Fruit fly (Drosophila melanogaster): Measurements from ENCODE around the gene CG6749.

Gene CG6749

dm6 chr3L:9739629-9740028 is 6.0 kb upstream of the CG6749 start:
- TF ChIP-seq noc (tag; optimal IDR thresholded peaks at IDR 0.05) = no peak

dm6 chr3L:9729795-9730421 is 3.7 kb downstream of the CG6749 start, which contains the start of gene ATPsynB:
Gene ATPsynB, plus strand, starts transcription at chr3L:9729999.
- TF ChIP-seq noc (tag; optimal IDR thresholded peaks at IDR 0.05) = no peak

dm6 chr3L:9726707-9727106 is 6.9 kb downstream of the CG6749 start, which contains the start of gene Naa60:
Gene Naa60, plus strand, starts transcription at chr3L:9726895.
- TF ChIP-seq noc (tag; optimal IDR thresholded peaks at IDR 0.05) = no peak

- TF ChIP-seq noc (tag; optimal IDR thresholded peaks at IDR 0.05) = peak; percentile 42
Observed at dm6 chr3L:9723108-9723507, 10.5 kb downstream of the CG6749 start, which contains the start of the genes nbs and defl. Gene nbs, minus strand, starts transcription at chr3L:9723194. Gene defl, plus strand, starts transcription at chr3L:9723423.

- TF ChIP-seq noc (tag; optimal IDR thresholded peaks at IDR 0.05) = no peak
Observed at dm6 chr3L:9720102-9720501, 13.5 kb downstream of the CG6749 start.

dm6 chr3L:9718929-9719328 is 14.7 kb downstream of the CG6749 start, which contains the start of the genes CG18178 and CG14174:
Gene CG18178, minus strand, starts transcription at chr3L:9719144.
Gene CG14174, plus strand, starts transcription at chr3L:9719328.
- peak; percentile 58 for TF ChIP-seq noc (tag; optimal IDR thresholded peaks at IDR 0.05)

- no peak for TF ChIP-seq noc (tag; optimal IDR thresholded peaks at IDR 0.05)
Observed at dm6 chr3L:9717839-9718238, 15.8 kb downstream of the CG6749 start.

dm6 chr3L:9717101-9717500 is 16.5 kb downstream of the CG6749 start:
- TF ChIP-seq noc (tag; optimal IDR thresholded peaks at IDR 0.05) = no peak

dm6 chr3L:9716595-9716994 is 17.0 kb downstream of the CG6749 start:
- TF ChIP-seq noc (tag; optimal IDR thresholded peaks at IDR 0.05) = no peak

dm6 chr3L:9714537-9715144 is 19.0 kb downstream of the CG6749 start:
- TF ChIP-seq noc (tag; optimal IDR thresholded peaks at IDR 0.05) = no peak

- peak; percentile 76 for TF ChIP-seq noc (tag; optimal IDR thresholded peaks at IDR 0.05)
Observed at dm6 chr3L:9713828-9714536, 19.6 kb downstream of the CG6749 start, which contains the start of gene vsg. Gene vsg, plus strand, starts transcription at chr3L:9714324.

dm6 chr3L:9713383-9713827 is 20.2 kb downstream of the CG6749 start, which contains the start of gene SH3PX1:
Gene SH3PX1, minus strand, starts transcription at chr3L:9713827.
- no peak for TF ChIP-seq noc (tag; optimal IDR thresholded peaks at IDR 0.05)

- no peak for TF ChIP-seq noc (tag; optimal IDR thresholded peaks at IDR 0.05)
Observed at dm6 chr3L:9712066-9712789, 21.4 kb downstream of the CG6749 start.

- no peak for TF ChIP-seq noc (tag; optimal IDR thresholded peaks at IDR 0.05)
Observed at dm6 chr3L:9711203-9711602, 22.4 kb downstream of the CG6749 start.

dm6 chr3L:9708797-9709196 is 24.8 kb downstream of the CG6749 start:
- no peak for TF ChIP-seq noc (tag; optimal IDR thresholded peaks at IDR 0.05)

- TF ChIP-seq noc (tag; optimal IDR thresholded peaks at IDR 0.05) = no peak
Observed at dm6 chr3L:9705591-9705990, 28.0 kb downstream of the CG6749 start.
